Fruit fly (Drosophila melanogaster): ENCODE results near the gene GstZ2.

GstZ2 gene

dm6 chr3R:9496748-9497147, 36.3 kb upstream of the GstZ2 start (continued):
- TF ChIP-seq CG12219 (GFP tag; optimal IDR thresholded peaks at IDR 0.05), result no peak
- no peak for TF ChIP-seq CG8359 (GFP tag; optimal IDR thresholded peaks at IDR 0.05; ENCODE audit: borderline replicate concordance)
- TF ChIP-seq Dip2 (GFP tag; IDR thresholded peaks at IDR 0.05), result no peak
- no peak for TF ChIP-seq z (GFP tag; IDR thresholded peaks at IDR 0.05)
- peak; percentile 67 for TF ChIP-seq CG7556 (GFP tag; optimal IDR thresholded peaks at IDR 0.05)
- TF ChIP-seq dm (GFP tag; optimal IDR thresholded peaks at IDR 0.05), result peak; percentile 75
- no peak for TF ChIP-seq CG14667 (GFP tag; IDR thresholded peaks at IDR 0.05)
- no peak for TF ChIP-seq Dfd (GFP tag; optimal IDR thresholded peaks at IDR 0.05)
- TF ChIP-seq dysf (GFP tag; IDR thresholded peaks at IDR 0.05), result peak; percentile 70; the same call in 2 of the 3 replicates
- TF ChIP-seq lov (optimal IDR thresholded peaks at IDR 0.05), result no peak
- peak; percentile 31; the same call in 1 of the 3 replicates for TF ChIP-seq lov (GFP tag; IDR thresholded peaks at IDR 0.05)
- TF ChIP-seq abd-A (tag; optimal IDR thresholded peaks at IDR 0.05), result no peak
- no peak for TF ChIP-seq zf30C (GFP tag; optimal IDR thresholded peaks at IDR 0.05)
- TF ChIP-seq Tbp (GFP tag; optimal IDR thresholded peaks at IDR 0.05), result no peak
- TF ChIP-seq Nf-YC (tag; optimal IDR thresholded peaks at IDR 0.05), result peak; percentile 70
- peak; percentile 81 for TF ChIP-seq maf-S (GFP tag; optimal IDR thresholded peaks at IDR 0.05)
- no peak for TF ChIP-seq CG4820 (GFP tag; optimal IDR thresholded peaks at IDR 0.05)
- TF ChIP-seq pzg (GFP tag; optimal IDR thresholded peaks at IDR 0.05), result peak; percentile 99
- TF ChIP-seq CG31441 (GFP tag; IDR thresholded peaks at IDR 0.05), result peak; percentile 55; the same call in 1 of the 2 replicates
- peak; percentile 29 for TF ChIP-seq CG2875 (GFP tag; optimal IDR thresholded peaks at IDR 0.05)
- TF ChIP-seq br (optimal IDR thresholded peaks at IDR 0.05), result no peak
- peak; percentile 86 for TF ChIP-seq CG14710 (tag; optimal IDR thresholded peaks at IDR 0.05)
- no peak for TF ChIP-seq CG3726 (GFP tag; IDR thresholded peaks at IDR 0.05)
- no peak for TF ChIP-seq onecut (GFP tag; IDR thresholded peaks at IDR 0.05)
- peak; percentile 71 for TF ChIP-seq ato (GFP tag; IDR thresholded peaks at IDR 0.05; ENCODE audit: partially characterized antibody)
- peak; percentile 32; the same call in 1 of the 2 replicates for TF ChIP-seq ara (GFP tag; IDR thresholded peaks at IDR 0.05)
- no peak for TF ChIP-seq Jarid2 (GFP tag; optimal IDR thresholded peaks at IDR 0.05)
- TF ChIP-seq vvl (GFP tag; IDR thresholded peaks at IDR 0.05), result peak; percentile 89
- TF ChIP-seq zfh2 (GFP tag; optimal IDR thresholded peaks at IDR 0.05), result peak; percentile 91
- no peak for TF ChIP-seq CG1024 (GFP tag; IDR thresholded peaks at IDR 0.05)
- no peak for TF ChIP-seq eve (GFP tag; optimal IDR thresholded peaks at IDR 0.05)
- TF ChIP-seq gce (GFP tag; IDR thresholded peaks at IDR 0.05), result no peak
- TF ChIP-seq gcm2 (GFP tag; optimal IDR thresholded peaks at IDR 0.05), result peak; percentile 49
- peak; percentile 71 for TF ChIP-seq CG42726 (GFP tag; IDR thresholded peaks at IDR 0.05; ENCODE audit: partially characterized antibody)
- no peak for TF ChIP-seq hb (GFP tag; IDR thresholded peaks at IDR 0.05; ENCODE audit: partially characterized antibody)
- TF ChIP-seq sqz (GFP tag; optimal IDR thresholded peaks at IDR 0.05), result no peak
- TF ChIP-seq HLH54F (GFP tag; optimal IDR thresholded peaks at IDR 0.05), result peak; percentile 88
- no peak for TF ChIP-seq CG4617 (GFP tag; optimal IDR thresholded peaks at IDR 0.05; ENCODE audit: borderline replicate concordance)
- TF ChIP-seq Awh (GFP tag; IDR thresholded peaks at IDR 0.05), result no peak
- TF ChIP-seq zfh1 (GFP tag; IDR thresholded peaks at IDR 0.05), result peak; percentile 54; the same call in 1 of the 3 replicates
- TF ChIP-seq CG32532 (GFP tag; IDR thresholded peaks at IDR 0.05), result peak; percentile 74
- TF ChIP-seq CG8281 (tag; optimal IDR thresholded peaks at IDR 0.05), result no peak
- peak; percentile 47 for TF ChIP-seq CG4424 (GFP tag; optimal IDR thresholded peaks at IDR 0.05)
- peak; percentile 70 for TF ChIP-seq HHEX (GFP tag; optimal IDR thresholded peaks at IDR 0.05)
- TF ChIP-seq CG3995 (GFP tag; optimal IDR thresholded peaks at IDR 0.05), result peak; percentile 59
- peak; percentile 93 for TF ChIP-seq CG13624 (GFP tag; optimal IDR thresholded peaks at IDR 0.05)
- peak; percentile 100 for TF ChIP-seq E2f2 (GFP tag; IDR thresholded peaks at IDR 0.05)
- peak; percentile 74 for TF ChIP-seq bcd (GFP tag; optimal IDR thresholded peaks at IDR 0.05)
- TF ChIP-seq Doc3 (GFP tag; IDR thresholded peaks at IDR 0.05; ENCODE audit: partially characterized antibody), result no peak
- TF ChIP-seq CG3407 (GFP tag; optimal IDR thresholded peaks at IDR 0.05), result peak; percentile 29
- peak; percentile 93 for TF ChIP-seq sens (GFP tag)
- peak; percentile 19 for TF ChIP-seq CG11723 (GFP tag; optimal IDR thresholded peaks at IDR 0.05)
